Worm (Caenorhabditis elegans) whole organism, midembryonic: ENCODE measurements around the gene F20C5.11.
"Not testable (repeated sequence)": the region's sequence is repeated elsewhere in the genome, so short reads cannot be mapped to it uniquely, and the experiment has no call there.

Source experiments
- T22C8.4 ChIP-seq: fragments of 200-800 bp; sonication (Bioruptor generic); IDR thresholded peaks from 2 replicates; pipeline ENCODE4 v1.3.6; 2022; ENCODE audit warnings: missing genetic modification characterization, missing compliant biosample characterization
- cog-1 ChIP-seq: sonication (generic microtip); optimal IDR thresholded peaks from 2 replicates; lab custom pipeline; 2016; ENCODE audit warnings: missing genetic modification characterization, missing compliant biosample characterization
- flt-1 ChIP-seq: fragments of 200-800 bp; sonication (Bioruptor generic); IDR thresholded peaks from 2 replicates; pipeline ENCODE4 v1.3.6; 2022; ENCODE audit warnings: missing genetic modification characterization, missing compliant biosample characterization
- klf-2 ChIP-seq: fragments of 200-800 bp; sonication (Bioruptor generic); conservative IDR thresholded peaks from 2 replicates; pipeline ENCODE4 v1.3.6; 2022; ENCODE audit warnings: missing genetic modification reagents, missing genetic modification characterization, missing compliant biosample characterization
- med-1 ChIP-seq: sonication (generic microtip); optimal IDR thresholded peaks from 2 replicates; lab custom pipeline; 2017; ENCODE audit warnings: missing genetic modification characterization, mild to moderate bottlenecking, missing compliant biosample characterization, antibody characterized with exemption, missing genetic modification reagents; ENCODE audit not compliant: insufficient read depth
- ref-1 ChIP-seq: fragments of 200-800 bp; sonication (Bioruptor generic); conservative IDR thresholded peaks from 2 replicates; pipeline ENCODE4 v1.3.6; 2022; ENCODE audit warnings: missing genetic modification reagents, missing genetic modification characterization, missing compliant biosample characterization
- tab-1 ChIP-seq: fragments of 200-800 bp; sonication (Bioruptor generic); IDR thresholded peaks from 2 replicates; pipeline ENCODE4 v1.3.6; 2022; ENCODE audit warnings: missing genetic modification characterization, missing compliant biosample characterization
- ztf-23 ChIP-seq: fragments of 200-800 bp; sonication (Bioruptor generic); IDR thresholded peaks from 2 replicates; pipeline ENCODE4 v1.3.6; 2022; ENCODE audit warnings: missing genetic modification reagents, missing genetic modification characterization, missing compliant biosample characterization
- ztf-29 ChIP-seq: fragments of 200-800 bp; sonication (Bioruptor generic); IDR thresholded peaks from 2 replicates; pipeline ENCODE4 v1.3.6; 2022; ENCODE audit warnings: missing genetic modification reagents, missing genetic modification characterization, missing compliant biosample characterization

The F20C5.11 gene

DNA sequence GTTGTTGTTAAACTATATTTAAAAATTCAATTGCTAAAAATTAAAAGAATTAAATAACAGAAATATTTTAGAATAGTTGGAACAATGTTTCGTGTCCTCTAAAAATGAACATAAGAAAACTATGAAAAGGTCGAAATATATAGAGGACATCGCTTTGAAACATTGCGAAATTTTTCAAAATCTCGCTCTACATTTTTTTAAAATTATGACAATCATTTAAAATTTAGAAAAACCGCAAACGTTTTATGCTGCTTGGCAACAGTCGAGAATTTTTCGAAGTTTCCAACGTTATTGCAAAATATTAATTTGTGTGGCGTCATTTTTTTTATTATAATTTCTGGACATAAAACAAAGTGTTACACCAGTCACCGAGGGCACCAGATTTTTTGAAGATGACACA is 46.8 kb downstream of the F20C5.11 start, which contains the start of the genes parg-2 and ipla-5:
TSS of gene parg-2 (minus strand) at position 101 of the 400 bp plus-strand sequence.
TSS of gene ipla-5 (plus strand) at position 216 of the 400 bp plus-strand sequence.
- TF ChIP-seq ref-1 (GFP tag; lab: Robert Waterston, UW); ztf-23; flt-1 (GFP tag; lab: Robert Waterston, UW): not testable (repeated sequence)

DNA sequence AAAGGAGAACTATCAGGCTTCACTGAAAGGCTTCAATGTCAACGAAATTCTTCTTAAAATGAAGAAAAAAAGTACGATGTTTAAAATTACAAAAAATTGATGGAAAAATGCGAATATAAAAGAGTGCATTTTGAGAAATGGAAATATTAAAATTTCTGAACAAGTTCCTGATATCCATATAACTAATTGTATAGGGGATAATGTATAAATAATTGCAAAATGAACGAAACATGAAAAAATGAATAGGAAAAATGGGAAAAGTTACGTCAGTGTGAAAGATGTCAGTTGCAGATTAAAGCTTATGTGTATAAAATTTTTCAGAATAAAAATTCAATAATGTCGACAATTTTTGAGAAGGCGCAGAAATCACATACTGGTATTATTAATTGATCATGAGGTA is 53.8 kb downstream of the F20C5.11 start:
- TF ChIP-seq klf-2 (no peak), T22C8.4 (GFP tag; lab: Robert Waterston, UW) (no peak), tab-1 (no peak), ztf-29 (GFP tag; lab: Robert Waterston, UW) (no peak), med-1 (GFP tag; lab: Kevin White, UChicago) (no peak), ref-1 (GFP tag; lab: Robert Waterston, UW) (no peak), ztf-23 (no peak)

DNA sequence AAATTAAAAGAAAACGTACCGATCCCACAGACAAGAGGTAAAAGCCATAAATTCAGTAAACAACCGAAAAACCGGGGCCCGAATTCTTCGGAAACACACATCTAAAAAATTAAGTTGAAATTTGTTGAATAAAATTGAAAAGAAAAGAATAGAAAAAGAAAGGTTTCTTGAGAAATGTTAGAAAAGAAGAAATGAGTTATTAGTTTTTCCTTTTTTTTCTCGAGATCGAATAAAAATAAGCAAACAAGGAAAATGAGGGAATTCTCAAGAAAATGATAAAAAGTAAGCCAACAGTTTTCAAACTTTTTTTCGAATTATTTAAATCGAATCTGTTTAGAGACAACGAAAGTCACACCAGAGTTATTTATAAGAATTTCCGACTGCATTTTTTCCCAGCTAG is 56.3 kb downstream of the F20C5.11 start, which contains the start of gene H23L24.4:
TSS of gene H23L24.4 (minus strand) at position 101 of the 400 bp plus-strand sequence.
- no peak for TF ChIP-seq cog-1
- no peak for TF ChIP-seq tab-1
- no peak for TF ChIP-seq ref-1 (GFP tag; lab: Robert Waterston, UW)
- no peak for TF ChIP-seq ztf-23
- no peak for TF ChIP-seq ztf-29 (GFP tag; lab: Robert Waterston, UW)
- no peak for TF ChIP-seq med-1 (GFP tag; lab: Kevin White, UChicago)
- TF ChIP-seq flt-1 (GFP tag; lab: Robert Waterston, UW): no peak
